Fruit fly (Drosophila melanogaster): ENCODE measurements around the gene CG3823.

CG3823 gene

dm6 chrX:6263614-6264130 is 40.1 kb upstream of the CG3823 start (continued):
- TF ChIP-seq cwo (GFP tag; optimal IDR thresholded peaks at IDR 0.05) (peak; percentile 80), HLH54F (GFP tag; optimal IDR thresholded peaks at IDR 0.05) (peak; percentile 55), CG12236 (GFP tag; optimal IDR thresholded peaks at IDR 0.05) (no peak), sc (optimal IDR thresholded peaks at IDR 0.05) (no peak), sc (GFP tag; optimal IDR thresholded peaks at IDR 0.05) (peak; percentile 41), vfl (GFP tag; optimal IDR thresholded peaks at IDR 0.05) (peak; percentile 30), odd (GFP tag; optimal IDR thresholded peaks at IDR 0.05) (peak; percentile 79), Nf-YB (GFP tag; optimal IDR thresholded peaks at IDR 0.05) (peak; percentile 49), Dll (GFP tag; IDR thresholded peaks at IDR 0.05; ENCODE audit: partially characterized antibody) (no peak), disco-r (GFP tag; optimal IDR thresholded peaks at IDR 0.05) (no peak), CG34376 (GFP tag; optimal IDR thresholded peaks at IDR 0.05) (peak; percentile 84), CG10543 (GFP tag; optimal IDR thresholded peaks at IDR 0.05) (peak; percentile 86), fd102C (GFP tag; optimal IDR thresholded peaks at IDR 0.05) (no peak), p53 (GFP tag; optimal IDR thresholded peaks at IDR 0.05) (no peak), Nf-YA (GFP tag; IDR thresholded peaks at IDR 0.05) (peak; percentile 48; the same call in 1 of the 2 replicates), yki (optimal IDR thresholded peaks at IDR 0.05) (no peak), CG11723 (GFP tag; optimal IDR thresholded peaks at IDR 0.05) (peak; percentile 73), fu2 (GFP tag; optimal IDR thresholded peaks at IDR 0.05) (peak; percentile 32), sna (GFP tag; IDR thresholded peaks at IDR 0.05; ENCODE audit: partially characterized antibody) (no peak), dati (GFP tag; IDR thresholded peaks at IDR 0.05) (no peak), vvl (GFP tag; IDR thresholded peaks at IDR 0.05) (no peak; the same call in 1 of the 2 replicates), CG2129 (GFP tag; IDR thresholded peaks at IDR 0.05; ENCODE audit: partially characterized antibody) (no peak), emc (GFP tag; optimal IDR thresholded peaks at IDR 0.05) (peak; percentile 32), sob (GFP tag; IDR thresholded peaks at IDR 0.05) (peak; percentile 64), CG32767 (GFP tag; IDR thresholded peaks at IDR 0.05) (peak; percentile 56), CG8281 (tag; optimal IDR thresholded peaks at IDR 0.05) (peak; percentile 46), CG4360 (GFP tag; IDR thresholded peaks at IDR 0.05) (no peak), CG14965 (GFP tag; optimal IDR thresholded peaks at IDR 0.05; ENCODE audit: borderline replicate concordance) (no peak), CG15011 (GFP tag; optimal IDR thresholded peaks at IDR 0.05) (peak; percentile 79), Xbp1 (GFP tag; optimal IDR thresholded peaks at IDR 0.05) (peak; percentile 60), CG31365 (tag; optimal IDR thresholded peaks at IDR 0.05) (peak; percentile 51), Jarid2 (GFP tag; optimal IDR thresholded peaks at IDR 0.05) (peak; percentile 68), crc (GFP tag; optimal IDR thresholded peaks at IDR 0.05) (peak; percentile 43), NFAT (GFP tag; IDR thresholded peaks at IDR 0.05) (no peak), sug (tag; optimal IDR thresholded peaks at IDR 0.05) (peak; percentile 95), stc (GFP tag; IDR thresholded peaks at IDR 0.05) (peak; percentile 64), pros (GFP tag; optimal IDR thresholded peaks at IDR 0.05) (no peak), CG7963 (GFP tag; IDR thresholded peaks at IDR 0.05; ENCODE audit: partially characterized antibody) (no peak), CG31224 (GFP tag; IDR thresholded peaks at IDR 0.05) (peak; percentile 52), CG10321 (GFP tag; IDR thresholded peaks at IDR 0.05) (no peak), NK7.1 (GFP tag; optimal IDR thresholded peaks at IDR 0.05) (no peak), zfh2 (GFP tag; optimal IDR thresholded peaks at IDR 0.05) (peak; percentile 37), Awh (GFP tag; IDR thresholded peaks at IDR 0.05) (0 out of 2 replicates have a peak, but pooled peaks have one; percentile 9), tll (GFP tag; optimal IDR thresholded peaks at IDR 0.05) (no peak), CG12391 (tag; optimal IDR thresholded peaks at IDR 0.05) (peak; percentile 71), CG9932 (GFP tag; IDR thresholded peaks at IDR 0.05) (peak; percentile 48; the same call in 1 of the 2 replicates), Kr (GFP tag; optimal IDR thresholded peaks at IDR 0.05) (no peak), CG3838 (GFP tag; optimal IDR thresholded peaks at IDR 0.05) (peak; percentile 33), so (GFP tag; IDR thresholded peaks at IDR 0.05) (peak; percentile 79; the same call in 2 of the 3 replicates), CG1529 (GFP tag; optimal IDR thresholded peaks at IDR 0.05) (peak; percentile 24), run (tag; optimal IDR thresholded peaks at IDR 0.05) (peak; percentile 71)

Measured in whole organism, embryonic.